Worm (Caenorhabditis elegans) whole organism, L4 larva: Measurements from ENCODE around the gene unc-47.

Experiments
- D1046.2 ChIP-seq: fragments of 200-800 bp; sonication (Bioruptor generic); IDR thresholded peaks from 2 replicates; pipeline ENCODE4 v1.3.6; 2022; ENCODE audit warnings: missing genetic modification characterization, missing compliant biosample characterization
- F37D6.2 ChIP-seq: sonication (generic microtip); optimal IDR thresholded peaks from 2 replicates; lab custom pipeline; 2016; ENCODE audit warnings: mild to moderate bottlenecking, missing genetic modification characterization, missing compliant biosample characterization
- T26A8.4 ChIP-seq: fragments of 200-800 bp; sonication (Bioruptor generic); IDR thresholded peaks from 2 replicates; pipeline ENCODE4 v1.3.6; 2022; ENCODE audit warnings: missing genetic modification characterization, missing compliant biosample characterization
- Y105C5A.15 ChIP-seq: fragments of 200-800 bp; sonication (Bioruptor generic); IDR thresholded peaks from 2 replicates; pipeline ENCODE4 v1.3.6; 2022; ENCODE audit warnings: missing genetic modification characterization, missing compliant biosample characterization
- Y75B8A.6 ChIP-seq: fragments of 200-800 bp; sonication (Bioruptor generic); IDR thresholded peaks from 2 replicates; pipeline ENCODE4 v1.3.6; 2022; ENCODE audit warnings: missing genetic modification reagents, missing genetic modification characterization, missing compliant biosample characterization
- aha-1 ChIP-seq: fragments of 150-350 bp; peaks from one replicate; lab custom pipeline; 2014; ENCODE audit warnings: missing biosample characterization, missing genetic modification characterization
- aly-2 ChIP-seq: sonication (generic microtip); optimal IDR thresholded peaks from 2 replicates; lab custom pipeline; 2018; ENCODE audit warnings: missing biosample characterization, missing genetic modification characterization
- ama-1 ChIP-seq: fragments of 150-350 bp; optimal IDR thresholded peaks from 2 replicates; lab custom pipeline; 2014; ENCODE audit warnings: inconsistent platforms, mixed read lengths
- ceh-44 ChIP-seq: fragments of 200-800 bp; sonication (Bioruptor generic); IDR thresholded peaks from 2 replicates; pipeline ENCODE4 v1.3.6; 2022; ENCODE audit warnings: missing genetic modification reagents, missing genetic modification characterization, missing compliant biosample characterization
- ceh-82 ChIP-seq: sonication (generic microtip); optimal IDR thresholded peaks from 2 replicates; lab custom pipeline; 2017; ENCODE audit warnings: missing biosample characterization, missing genetic modification characterization
- ces-1 ChIP-seq: fragments of 150-350 bp; sonication (generic microtip); optimal IDR thresholded peaks from 4 replicates; lab custom pipeline; 2014; ENCODE audit warnings: missing biosample characterization, missing genetic modification reagents, missing genetic modification characterization
- cey-2 ChIP-seq: sonication (generic microtip); optimal IDR thresholded peaks from 3 replicates; lab custom pipeline; 2017; ENCODE audit warnings: missing genetic modification characterization, mild to moderate bottlenecking, missing compliant biosample characterization, antibody characterized with exemption, borderline replicate concordance; ENCODE audit not compliant: insufficient read depth
- daf-16 ChIP-seq, 3 experiments: sonication (generic microtip); optimal IDR thresholded peaks; 2 replicates each; lab custom pipeline; 2016 to 2017; ENCODE audit warnings: missing genetic modification characterization in 3 of 3, missing genetic modification reagents in 3 of 3, mild to moderate bottlenecking in 2 of 3, missing compliant biosample characterization in 2 of 3, missing biosample characterization in 1 of 3, moderate library complexity in 1 of 3
- daf-8 ChIP-seq: fragments of 200-800 bp; sonication (Bioruptor generic); IDR thresholded peaks from 2 replicates; pipeline ENCODE4 v1.3.6; 2022; ENCODE audit warnings: missing genetic modification characterization, missing compliant biosample characterization
- dmd-8 ChIP-seq: fragments of 200-800 bp; sonication (Bioruptor generic); IDR thresholded peaks from 2 replicates; pipeline ENCODE4 v1.3.6; 2022; ENCODE audit warnings: missing genetic modification characterization, missing compliant biosample characterization
- dmd-9 ChIP-seq: fragments of 200-800 bp; sonication (Bioruptor generic); IDR thresholded peaks from 2 replicates; pipeline ENCODE4 v1.3.6; 2022; ENCODE audit warnings: missing genetic modification reagents, missing genetic modification characterization, missing compliant biosample characterization
- duxl-1 ChIP-seq: sonication (generic microtip); optimal IDR thresholded peaks from 2 replicates; lab custom pipeline; 2016; ENCODE audit warnings: mild to moderate bottlenecking, missing genetic modification characterization, moderate library complexity, missing compliant biosample characterization; ENCODE audit not compliant: poor library complexity
- egl-43 ChIP-seq: fragments of 200-800 bp; sonication (Bioruptor generic); IDR thresholded peaks from 2 replicates; pipeline ENCODE4 v1.3.6; 2022; ENCODE audit warnings: missing genetic modification reagents, missing genetic modification characterization, missing compliant biosample characterization
- fos-1 ChIP-seq: fragments of 150-350 bp; optimal IDR thresholded peaks from 2 replicates; lab custom pipeline; 2014; ENCODE audit warnings: missing biosample characterization, missing genetic modification characterization
- hlh-11 ChIP-seq: fragments of 200-800 bp; sonication (Bioruptor generic); optimal IDR thresholded peaks from 2 replicates; lab custom pipeline; 2018; ENCODE audit warnings: mild to moderate bottlenecking, missing genetic modification characterization, missing compliant biosample characterization
- hlh-30 ChIP-seq: sonication (generic microtip); optimal IDR thresholded peaks from 2 replicates; lab custom pipeline; 2017; ENCODE audit warnings: antibody characterized with exemption, mild to moderate bottlenecking, missing genetic modification characterization, missing compliant biosample characterization; ENCODE audit not compliant: insufficient read depth
- hmg-1.1 ChIP-seq: fragments of 200-800 bp; sonication (Bioruptor generic); IDR thresholded peaks from 2 replicates; pipeline ENCODE4 v1.3.6; 2022; ENCODE audit warnings: missing genetic modification reagents, missing genetic modification characterization, missing compliant biosample characterization
- lin-13 ChIP-seq: fragments of 150-350 bp; optimal IDR thresholded peaks from 2 replicates; lab custom pipeline; 2014; ENCODE audit warnings: missing biosample characterization, missing genetic modification reagents, missing genetic modification characterization
- lin-29 ChIP-seq: fragments of 200-800 bp; sonication (Bioruptor generic); IDR thresholded peaks from 2 replicates; pipeline ENCODE4 v1.3.6; 2022; ENCODE audit warnings: missing genetic modification reagents, missing genetic modification characterization, missing compliant biosample characterization
- madf-5 ChIP-seq, 2 experiments: fragments of 200-800 bp; sonication (Bioruptor generic); IDR thresholded peaks; 2 replicates each; pipeline ENCODE4 v1.3.6; 2022; ENCODE audit warnings: missing compliant biosample characterization in 2 of 2, missing genetic modification characterization in 2 of 2
- mdl-1 ChIP-seq, 2 experiments: fragments of 150-350 bp in 1 of 2; sonication (generic microtip) in 1 of 2; optimal IDR thresholded peaks; 2 replicates each; lab custom pipeline; 2014 to 2017; ENCODE audit warnings: missing biosample characterization in 2 of 2, missing genetic modification characterization in 2 of 2
- mes-2 ChIP-seq: sonication (generic microtip); optimal IDR thresholded peaks from 2 replicates; lab custom pipeline; 2016; ENCODE audit warnings: missing genotype, mild to moderate bottlenecking, missing genetic modification characterization, missing compliant biosample characterization; ENCODE audit not compliant: poor library complexity, severe bottlenecking
- mxl-2 ChIP-seq: fragments of 200-800 bp; sonication (Bioruptor generic); conservative IDR thresholded peaks from 2 replicates; pipeline ENCODE4 v1.3.6; 2022; ENCODE audit warnings: missing genetic modification reagents, missing genetic modification characterization, missing compliant biosample characterization
- nhr-10 ChIP-seq: fragments of 150-350 bp; optimal IDR thresholded peaks from 2 replicates; lab custom pipeline; 2014; ENCODE audit warnings: missing biosample characterization, missing genetic modification characterization
- nhr-237 ChIP-seq: sonication (generic microtip); optimal IDR thresholded peaks from 2 replicates; lab custom pipeline; 2017; ENCODE audit warnings: missing biosample characterization, missing genetic modification characterization
- nhr-6 ChIP-seq: fragments of 150-350 bp; optimal IDR thresholded peaks from 2 replicates; lab custom pipeline; 2014; ENCODE audit warnings: missing biosample characterization, missing genetic modification characterization
- nhr-77 ChIP-seq: fragments of 150-350 bp; optimal IDR thresholded peaks from 2 replicates; lab custom pipeline; 2014; ENCODE audit warnings: missing biosample characterization, missing genetic modification characterization
- pha-4 ChIP-seq, 2 experiments: fragments of 150-350 bp in 1 of 2; fragments of 200-800 bp in 1 of 2; sonication (Bioruptor generic) in 1 of 2; IDR thresholded peaks in 1 of 2; optimal IDR thresholded peaks in 1 of 2; 2 replicates each; pipeline versions ENCODE4 v1.3.6 to Lab custom; 2014 to 2022; ENCODE audit warnings: missing genetic modification characterization in 2 of 2, missing genetic modification reagents in 2 of 2, missing biosample characterization in 1 of 2, missing compliant biosample characterization in 1 of 2
- saeg-2 ChIP-seq: fragments of 200-800 bp; sonication (Bioruptor generic); IDR thresholded peaks from 2 replicates; pipeline ENCODE4 v1.3.6; 2022; ENCODE audit warnings: missing genetic modification reagents, missing genetic modification characterization, missing compliant biosample characterization
- sdz-12 ChIP-seq: fragments of 200-800 bp; sonication (Bioruptor generic); optimal IDR thresholded peaks from 2 replicates; lab custom pipeline; 2018; ENCODE audit warnings: mild to moderate bottlenecking, missing genetic modification characterization, missing compliant biosample characterization
- set-16 ChIP-seq: fragments of 200-800 bp; sonication (Bioruptor generic); IDR thresholded peaks from 2 replicates; pipeline ENCODE4 v1.3.6; 2022; ENCODE audit warnings: missing genetic modification reagents, missing genetic modification characterization, missing compliant biosample characterization
- spr-3 ChIP-seq: fragments of 200-800 bp; sonication (Bioruptor generic); optimal IDR thresholded peaks from 2 replicates; lab custom pipeline; 2018; ENCODE audit warnings: mild to moderate bottlenecking, missing genetic modification characterization, missing compliant biosample characterization
- tag-97 ChIP-seq: fragments of 200-800 bp; sonication (Bioruptor generic); IDR thresholded peaks from 2 replicates; pipeline ENCODE4 v1.3.6; 2022; ENCODE audit warnings: missing genetic modification characterization, missing compliant biosample characterization
- tra-1 ChIP-seq: fragments of 200-800 bp; sonication (Bioruptor generic); IDR thresholded peaks from 2 replicates; pipeline ENCODE4 v1.3.6; 2022; ENCODE audit warnings: missing genetic modification reagents, missing genetic modification characterization, missing compliant biosample characterization
- unc-39 ChIP-seq: sonication (generic microtip); optimal IDR thresholded peaks from 2 replicates; lab custom pipeline; 2017; ENCODE audit warnings: missing biosample characterization, missing genetic modification characterization
- unc-62 ChIP-seq, 3 experiments: fragments of 150-350 bp in 1 of 3; sonication (generic microtip); optimal IDR thresholded peaks in 2 of 3; peaks in 1 of 3; 1 replicate in 1 of 3; 2 replicates in 2 of 3; lab custom pipeline; 2014 to 2017; ENCODE audit warnings: missing biosample characterization in 3 of 3, missing genetic modification characterization in 3 of 3, missing genetic modification reagents in 3 of 3, missing genotype in 1 of 3
- vab-7 ChIP-seq: fragments of 200-800 bp; sonication (Bioruptor generic); IDR thresholded peaks from 2 replicates; pipeline ENCODE4 v1.3.6; 2022; ENCODE audit warnings: missing genetic modification reagents, missing genetic modification characterization, missing compliant biosample characterization
- zag-1 ChIP-seq: fragments of 150-350 bp; optimal IDR thresholded peaks from 2 replicates; lab custom pipeline; 2014; ENCODE audit warnings: missing biosample characterization, missing genetic modification characterization
- zfp-2 ChIP-seq: sonication (generic microtip); optimal IDR thresholded peaks from 2 replicates; lab custom pipeline; 2016; ENCODE audit warnings: mild to moderate bottlenecking, missing genetic modification characterization, missing compliant biosample characterization
- zfp-3 ChIP-seq: fragments of 200-800 bp; sonication (Bioruptor generic); conservative IDR thresholded peaks from 2 replicates; pipeline ENCODE4 v1.3.6; 2022; ENCODE audit warnings: missing genetic modification reagents, missing genetic modification characterization, missing compliant biosample characterization

Gene unc-47

DNA sequence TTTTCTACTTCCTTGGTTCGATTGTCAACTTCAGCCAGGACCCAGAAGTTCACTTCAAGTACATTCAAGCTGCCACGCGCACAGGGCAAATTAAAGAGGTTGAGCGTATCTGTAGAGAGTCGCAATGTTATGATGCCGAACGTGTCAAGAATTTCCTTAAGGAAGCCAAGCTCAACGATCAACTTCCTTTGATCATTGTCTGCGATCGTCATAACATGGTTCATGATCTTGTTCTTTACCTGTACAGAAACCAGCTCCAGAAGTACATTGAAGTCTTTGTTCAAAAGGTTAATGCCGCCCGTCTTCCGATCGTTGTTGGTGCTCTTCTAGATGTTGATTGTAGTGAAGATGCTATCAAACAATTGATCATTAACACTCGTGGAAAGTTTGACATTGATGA, 20.3 kb upstream of the unc-47 start:
- TF ChIP-seq cey-2 (tag; lab: Kevin White, UChicago) (no peak), unc-62 (GFP tag; optimal IDR thresholded peaks at IDR 0.05 in 1 of 2; lab: Kevin White, UChicago) (peak in 1 of 2 experiments; percentile 61), unc-62 (tag; optimal IDR thresholded peaks at IDR 0.05; lab: Kevin White, UChicago) (no peak)

DNA sequence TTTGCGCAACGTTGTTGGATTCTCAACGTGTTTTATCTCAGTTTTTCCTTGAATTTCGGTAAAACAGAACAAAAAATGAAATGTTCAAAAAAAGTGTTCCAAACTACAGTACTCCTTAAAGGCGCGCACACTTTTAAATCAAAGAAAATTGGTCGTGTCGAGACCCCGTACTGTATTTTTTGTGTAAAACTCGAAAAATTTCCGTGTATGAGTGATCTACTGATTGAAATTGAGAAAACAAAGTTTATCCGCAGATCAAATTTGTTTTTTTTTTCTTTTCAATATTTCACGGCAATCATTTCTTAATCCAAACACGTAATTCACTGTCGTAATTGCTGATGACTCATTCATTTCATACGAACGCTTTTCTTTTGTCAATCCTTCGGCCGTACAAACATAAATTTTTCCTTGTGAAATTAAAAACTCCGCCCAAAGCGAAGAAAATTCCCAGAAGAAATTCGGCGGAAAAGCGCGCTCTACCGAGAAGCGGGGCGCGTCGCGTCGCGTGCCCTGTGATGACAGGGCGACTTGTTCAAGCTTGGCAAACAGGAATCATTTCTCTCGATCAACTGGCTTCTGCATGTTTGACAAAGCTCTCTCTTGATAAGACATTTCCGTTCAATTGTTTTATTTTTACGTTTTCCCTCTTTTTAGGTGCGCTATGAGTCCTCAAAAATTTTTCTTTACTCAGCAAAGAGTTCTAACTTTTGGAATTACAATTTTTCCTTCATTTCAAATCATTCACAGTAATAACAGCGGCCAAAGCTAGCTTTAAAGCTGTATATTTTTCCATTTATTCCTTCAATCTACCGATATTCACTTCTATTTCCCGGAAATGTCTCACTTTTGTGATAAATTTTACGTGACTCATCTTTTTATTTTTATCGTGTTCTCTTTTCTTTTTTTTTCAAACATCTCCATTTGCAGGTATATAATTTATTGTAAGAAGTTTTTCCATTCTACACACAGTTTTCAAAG, 17.1 kb upstream of the unc-47 start, which contains the start of gene chc-1:
Gene chc-1, plus strand, starts transcription at position 928 of the 978 bp plus-strand sequence.
- TF ChIP-seq T26A8.4 (GFP tag; lab: Robert Waterston, UW) (no peak), zag-1 (tag; lab: Kevin White, UChicago) (no peak), Y75B8A.6 (GFP tag; lab: Robert Waterston, UW) (no peak), daf-8 (GFP tag; lab: Robert Waterston, UW) (no peak), nhr-237 (tag; lab: Kevin White, UChicago) (no peak), spr-3 (GFP tag; lab: Kevin White, UChicago) (no peak), nhr-6 (tag; lab: Kevin White, UChicago) (no peak), fos-1 (tag; lab: Kevin White, UChicago) (no peak), dmd-8 (GFP tag; lab: Robert Waterston, UW) (no peak), nhr-10 (tag; lab: Kevin White, UChicago) (no peak), hlh-30 (peak; percentile 64), tag-97 (GFP tag; lab: Robert Waterston, UW) (no peak), ama-1 (lab: Kevin White, UChicago) (peak; percentile 48), lin-29 (GFP tag; lab: Robert Waterston, UW) (no peak), mdl-1 (tag; optimal IDR thresholded peaks at IDR 0.05; lab: Kevin White, UChicago) (no peak), zfp-3 (no peak), pha-4 (GFP tag; IDR thresholded peaks at IDR 0.05; lab: Robert Waterston, UW) (no peak), pha-4 (tag; optimal IDR thresholded peaks at IDR 0.05; lab: Kevin White, UChicago) (no peak), nhr-77 (no peak), saeg-2 (GFP tag; lab: Robert Waterston, UW) (no peak), egl-43 (GFP tag; lab: Robert Waterston, UW) (no peak), vab-7 (no peak), sdz-12 (GFP tag; lab: Kevin White, UChicago) (no peak), ceh-82 (no peak), aly-2 (no peak), Y105C5A.15 (GFP tag; lab: Robert Waterston, UW) (no peak), D1046.2 (GFP tag; lab: Robert Waterston, UW) (no peak), zfp-2 (tag; lab: Kevin White, UChicago) (no peak), hlh-11 (tag; lab: Kevin White, UChicago) (peak; percentile 49), lin-13 (no peak), set-16 (no peak), tra-1 (GFP tag; lab: Robert Waterston, UW) (no peak), ces-1 (GFP tag; lab: Kevin White, UChicago) (no peak), ceh-44 (GFP tag; lab: Robert Waterston, UW) (no peak), duxl-1 (tag; lab: Kevin White, UChicago) (no peak), aha-1 (tag; lab: Kevin White, UChicago) (peak; percentile 62), cey-2 (tag; lab: Kevin White, UChicago) (no peak), mes-2 (tag; lab: Kevin White, UChicago) (peak; percentile 56), dmd-9 (GFP tag; lab: Robert Waterston, UW) (no peak), hmg-1.1 (GFP tag; lab: Robert Waterston, UW) (no peak), madf-5 (GFP tag; IDR thresholded peaks at IDR 0.05; lab: Robert Waterston, UW) (no peak), daf-16 (GFP tag; optimal IDR thresholded peaks at IDR 0.05; lab: Kevin White, UChicago) (no peak), daf-16 (tag; optimal IDR thresholded peaks at IDR 0.05; lab: Kevin White, UChicago) (peak; percentile 26), F37D6.2 (tag; lab: Kevin White, UChicago) (no peak), mxl-2 (GFP tag; lab: Robert Waterston, UW) (no peak), unc-39 (tag; lab: Kevin White, UChicago) (no peak)
